Worm (Caenorhabditis elegans) whole organism, L4 larva: ENCODE results near the gene srp-2.

ENCODE experiments used
- D1046.2 ChIP-seq: fragments of 200-800 bp; sonication (Bioruptor generic); IDR thresholded peaks from 2 replicates; pipeline ENCODE4 v1.3.6; 2022; ENCODE audit warnings: missing genetic modification characterization, missing compliant biosample characterization
- T20F7.1 ChIP-seq: fragments of 200-800 bp; sonication (Bioruptor generic); optimal IDR thresholded peaks from 2 replicates; lab custom pipeline; 2018; ENCODE audit warnings: mild to moderate bottlenecking, missing genetic modification characterization, missing compliant biosample characterization
- T26A8.4 ChIP-seq: fragments of 200-800 bp; sonication (Bioruptor generic); IDR thresholded peaks from 2 replicates; pipeline ENCODE4 v1.3.6; 2022; ENCODE audit warnings: missing genetic modification characterization, missing compliant biosample characterization
- ZK546.5 ChIP-seq, 2 experiments: sonication (generic microtip); optimal IDR thresholded peaks; 2 replicates each; lab custom pipeline; 2017; ENCODE audit warnings: missing biosample characterization in 2 of 2, missing genetic modification characterization in 2 of 2
- ama-1 ChIP-seq: fragments of 150-350 bp; optimal IDR thresholded peaks from 2 replicates; lab custom pipeline; 2014; ENCODE audit warnings: inconsistent platforms, mixed read lengths
- lin-15B ChIP-seq: fragments of 150-350 bp; sonication (generic microtip); optimal IDR thresholded peaks from 3 replicates; lab custom pipeline; 2014; ENCODE audit warnings: missing biosample characterization, missing genetic modification characterization
- madf-5 ChIP-seq, 2 experiments: fragments of 200-800 bp; sonication (Bioruptor generic); IDR thresholded peaks; 2 replicates each; pipeline ENCODE4 v1.3.6; 2022; ENCODE audit warnings: missing compliant biosample characterization in 2 of 2, missing genetic modification characterization in 2 of 2
- nhr-11 ChIP-seq: fragments of 150-350 bp; optimal IDR thresholded peaks from 2 replicates; lab custom pipeline; 2014; ENCODE audit warnings: missing biosample characterization, missing genetic modification characterization
- snpc-4 ChIP-seq: fragments of 150-350 bp; optimal IDR thresholded peaks from 2 replicates; lab custom pipeline; 2014; ENCODE audit warnings: missing biosample characterization, missing genetic modification characterization
- unc-62 ChIP-seq, 3 experiments: fragments of 150-350 bp in 1 of 3; sonication (generic microtip); optimal IDR thresholded peaks in 2 of 3; peaks in 1 of 3; 1 replicate in 1 of 3; 2 replicates in 2 of 3; lab custom pipeline; 2014 to 2017; ENCODE audit warnings: missing biosample characterization in 3 of 3, missing genetic modification characterization in 3 of 3, missing genetic modification reagents in 3 of 3, missing genotype in 1 of 3

ce11 chrV:736171-736570, 26.3 kb upstream of the srp-2 start, which contains the start of gene srj-25:
- no peak for TF ChIP-seq nhr-11 (tag; lab: Kevin White, UChicago)
- no peak for TF ChIP-seq lin-15B (tag; lab: Kevin White, UChicago)
- TF ChIP-seq snpc-4 (tag; lab: Kevin White, UChicago) = no peak
- no peak for TF ChIP-seq D1046.2
- TF ChIP-seq ZK546.5 (tag; optimal IDR thresholded peaks at IDR 0.05; lab: Kevin White, UChicago) = no peak
- no peak for TF ChIP-seq T20F7.1 (GFP tag; lab: Kevin White, UChicago)
- TF ChIP-seq T26A8.4 (GFP tag; lab: Robert Waterston, UW) = no peak
- no peak for TF ChIP-seq ama-1 (lab: Kevin White, UChicago)
- TF ChIP-seq madf-5 (GFP tag; IDR thresholded peaks at IDR 0.05; lab: Robert Waterston, UW) = no peak
- TF ChIP-seq unc-62 (GFP tag; optimal IDR thresholded peaks at IDR 0.05 in 1 of 2; lab: Kevin White, UChicago) = no peak
- no peak for TF ChIP-seq unc-62 (tag; optimal IDR thresholded peaks at IDR 0.05; lab: Kevin White, UChicago)
